Fruit fly (Drosophila melanogaster) whole organism, pupa: Measurements from ENCODE around the gene CG14659.

Source experiments
- CG10348 ChIP-seq: fragments of 200-800 bp; sonication (Bioruptor generic); IDR thresholded peaks from 2 replicates; pipeline ENCODE4 v1.3.6; 2022; ENCODE audit warnings: missing biosample characterization, missing genetic modification characterization
- CG12605 ChIP-seq: fragments of 200-800 bp; sonication (Bioruptor generic); IDR thresholded peaks from 2 replicates; pipeline ENCODE4 v1.3.6; 2022; ENCODE audit warnings: missing biosample characterization, missing genetic modification characterization
- CG13204 ChIP-seq: fragments of 200-800 bp; sonication (Bioruptor generic); optimal IDR thresholded peaks from 2 replicates; lab custom pipeline; 2018; ENCODE audit warnings: missing biosample characterization, mild to moderate bottlenecking, missing genetic modification characterization, moderate library complexity
- CG14655 ChIP-seq: fragments of 200-800 bp; sonication (Bioruptor generic); optimal IDR thresholded peaks from 3 replicates; lab custom pipeline; 2017; ENCODE audit warnings: mild to moderate bottlenecking, missing biosample characterization, missing genetic modification reagents, missing genetic modification characterization
- CG17806 ChIP-seq: fragments of 200-800 bp; sonication (Bioruptor generic); optimal IDR thresholded peaks from 2 replicates; lab custom pipeline; 2018; ENCODE audit warnings: missing biosample characterization, mild to moderate bottlenecking, missing genetic modification characterization, moderate library complexity
- CG32121 ChIP-seq: fragments of 200-800 bp; sonication (Bioruptor generic); IDR thresholded peaks from 2 replicates; pipeline ENCODE4 v1.3.6; 2022; ENCODE audit warnings: missing biosample characterization, missing genetic modification characterization
- CG34367 ChIP-seq: fragments of 200-800 bp; sonication (Bioruptor generic); optimal IDR thresholded peaks from 2 replicates; lab custom pipeline; 2018; ENCODE audit warnings: missing biosample characterization, mild to moderate bottlenecking, missing genetic modification characterization
- CG4496 ChIP-seq: fragments of 200-800 bp; sonication (Bioruptor generic); IDR thresholded peaks from 3 replicates; pipeline ENCODE4 v1.3.6; 2022; ENCODE audit warnings: missing biosample characterization, missing genetic modification characterization
- CG8159 ChIP-seq: fragments of 200-800 bp; sonication (Bioruptor generic); optimal IDR thresholded peaks from 3 replicates; lab custom pipeline; 2018; ENCODE audit warnings: missing biosample characterization, mild to moderate bottlenecking, missing genetic modification characterization, moderate library complexity
- CG8301 ChIP-seq: fragments of 200-800 bp; sonication (Bioruptor generic); optimal IDR thresholded peaks from 2 replicates; lab custom pipeline; 2018; ENCODE audit warnings: missing biosample characterization, mild to moderate bottlenecking, missing genetic modification characterization
- CG9948 ChIP-seq: fragments of 200-800 bp; sonication (Bioruptor generic); optimal IDR thresholded peaks from 2 replicates; lab custom pipeline; 2018; ENCODE audit warnings: missing biosample characterization, mild to moderate bottlenecking, missing genetic modification characterization, moderate library complexity
- D1 ChIP-seq: fragments of 200-800 bp; sonication (Bioruptor generic); optimal IDR thresholded peaks from 2 replicates; lab custom pipeline; 2018; ENCODE audit warnings: missing biosample characterization, mild to moderate bottlenecking, missing genetic modification characterization, moderate library complexity
- EcR ChIP-seq: fragments of 200-800 bp; sonication (Bioruptor generic); optimal IDR thresholded peaks from 3 replicates; lab custom pipeline; 2019; ENCODE audit warnings: missing biosample characterization, missing genetic modification characterization, mild to moderate bottlenecking, moderate library complexity, missing genetic modification reagents
- Ets98B ChIP-seq: fragments of 200-800 bp; sonication (Bioruptor generic); IDR thresholded peaks from 2 replicates; pipeline ENCODE4 v1.3.6; 2022; ENCODE audit warnings: missing biosample characterization, missing genetic modification characterization
- Pif1A ChIP-seq: fragments of 200-800 bp; sonication (Bioruptor generic); optimal IDR thresholded peaks from 3 replicates; lab custom pipeline; 2016; ENCODE audit warnings: missing biosample characterization, missing genetic modification characterization
- Pif1B ChIP-seq: fragments of 200-800 bp; sonication (Bioruptor generic); optimal IDR thresholded peaks from 3 replicates; lab custom pipeline; 2016; ENCODE audit warnings: missing biosample characterization, missing genetic modification characterization
- Snoo ChIP-seq: fragments of 200-800 bp; sonication (Bioruptor generic); optimal IDR thresholded peaks from 3 replicates; lab custom pipeline; 2017; ENCODE audit warnings: missing biosample characterization, mild to moderate bottlenecking, missing genetic modification characterization, inconsistent platforms
- fd96Ca ChIP-seq: fragments of 200-800 bp; sonication (Bioruptor generic); IDR thresholded peaks from 3 replicates; pipeline ENCODE4 v1.3.6; 2022; ENCODE audit warnings: missing biosample characterization, missing genetic modification characterization
- gl ChIP-seq: fragments of 200-800 bp; sonication (Bioruptor generic); optimal IDR thresholded peaks from 2 replicates; lab custom pipeline; 2018; ENCODE audit warnings: missing biosample characterization, mild to moderate bottlenecking, missing genetic modification characterization
- rn ChIP-seq: fragments of 200-800 bp; sonication (Bioruptor generic); IDR thresholded peaks from 2 replicates; pipeline ENCODE4 v1.3.6; 2022; ENCODE audit warnings: missing biosample characterization, missing genetic modification characterization

The CG14659 gene

DNA sequence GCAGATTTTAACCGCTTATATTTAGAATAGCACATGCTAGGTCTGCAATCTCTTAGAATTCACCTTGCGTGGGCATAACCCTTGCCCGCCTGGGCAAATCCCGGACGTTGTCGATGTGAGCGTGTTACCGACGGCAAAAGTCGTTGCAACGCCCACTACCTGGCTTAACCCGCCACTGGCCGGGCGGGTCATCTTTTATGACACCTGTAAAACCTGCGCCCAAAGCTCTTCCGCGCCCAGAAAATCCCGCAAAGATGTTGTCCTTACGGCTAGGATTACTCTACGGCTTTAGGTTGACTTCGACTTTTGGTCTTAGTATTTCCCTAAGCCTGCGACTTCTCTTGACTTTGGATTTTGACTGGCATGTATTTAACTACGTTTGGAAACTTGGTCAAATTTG is 23.1 kb upstream of the CG14659 start:
- TF ChIP-seq CG14655 (GFP tag; lab: Kevin White, UChicago) (no peak), CG17806 (tag; lab: Kevin White, UChicago) (no peak), rn (GFP tag; lab: Robert Waterston, UW) (no peak), fd96Ca (GFP tag; lab: Robert Waterston, UW) (no peak), Pif1A (GFP tag; lab: Kevin White, UChicago) (no peak), Pif1B (GFP tag; lab: Kevin White, UChicago) (no peak)

DNA sequence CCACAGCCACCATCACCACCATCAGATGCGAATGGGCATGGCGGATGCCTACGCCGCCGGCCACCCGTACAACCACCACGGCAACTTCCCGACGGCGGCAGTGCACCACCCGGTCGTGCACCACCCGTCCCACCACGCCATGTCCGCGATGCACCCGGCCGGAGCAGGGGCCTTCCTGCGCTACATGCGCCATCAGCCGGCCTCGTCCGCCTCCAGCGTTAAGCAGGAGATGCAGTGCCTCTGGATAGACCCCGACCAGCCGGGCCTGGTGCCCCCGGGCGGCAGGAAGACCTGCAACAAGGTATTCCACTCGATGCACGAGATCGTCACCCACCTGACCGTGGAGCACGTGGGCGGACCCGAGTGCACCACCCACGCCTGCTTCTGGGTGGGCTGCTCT is 22.4 kb upstream of the CG14659 start:
- TF ChIP-seq gl (tag; lab: Kevin White, UChicago) = no peak
- TF ChIP-seq CG34367 (tag; lab: Kevin White, UChicago) = no peak
- TF ChIP-seq fd96Ca (GFP tag; lab: Robert Waterston, UW) = no peak
- no peak for TF ChIP-seq D1 (tag; lab: Kevin White, UChicago)
- TF ChIP-seq EcR (GFP tag; lab: Kevin White, UChicago) = no peak
- TF ChIP-seq Pif1B (GFP tag; lab: Kevin White, UChicago) = no peak
- no peak for TF ChIP-seq Ets98B (GFP tag; lab: Robert Waterston, UW)
- TF ChIP-seq rn (GFP tag; lab: Robert Waterston, UW) = no peak
- TF ChIP-seq CG32121 = no peak

DNA sequence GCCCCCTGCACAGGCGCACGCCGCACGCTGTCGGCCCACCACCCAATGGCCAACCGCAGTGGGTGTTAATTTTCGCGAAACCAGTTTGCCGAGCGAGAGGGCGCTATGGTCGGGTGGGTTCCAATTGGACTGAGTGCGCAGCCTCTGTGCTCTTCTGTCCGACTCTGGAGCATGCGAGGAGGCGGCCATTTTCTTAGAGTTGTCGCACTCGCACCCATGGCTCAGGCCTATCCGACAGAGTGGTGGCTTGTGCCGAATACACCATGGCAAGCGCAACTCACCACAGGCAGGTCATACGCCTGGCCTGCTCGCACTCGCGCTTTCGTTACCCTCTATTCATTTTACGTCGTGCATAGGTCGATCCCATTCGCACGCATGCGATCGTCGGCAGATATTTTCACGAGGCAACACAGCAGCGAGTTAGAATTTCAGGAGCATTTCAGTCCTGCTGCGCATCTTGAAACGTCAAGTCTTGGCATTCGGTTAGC is 21.3 kb upstream of the CG14659 start, which contains the start of gene opa:
Gene opa, plus strand, starts transcription at position 441 of the 488 bp plus-strand sequence.
- TF ChIP-seq Ets98B (GFP tag; lab: Robert Waterston, UW) (no peak), CG17806 (tag; lab: Kevin White, UChicago) (no peak), Snoo (no peak), D1 (tag; lab: Kevin White, UChicago) (peak; percentile 36), CG4496 (GFP tag; lab: Robert Waterston, UW) (0 out of 3 replicates have a peak, but pooled peaks have one; percentile 9), CG32121 (no peak), CG10348 (no peak), CG34367 (tag; lab: Kevin White, UChicago) (no peak)

DNA sequence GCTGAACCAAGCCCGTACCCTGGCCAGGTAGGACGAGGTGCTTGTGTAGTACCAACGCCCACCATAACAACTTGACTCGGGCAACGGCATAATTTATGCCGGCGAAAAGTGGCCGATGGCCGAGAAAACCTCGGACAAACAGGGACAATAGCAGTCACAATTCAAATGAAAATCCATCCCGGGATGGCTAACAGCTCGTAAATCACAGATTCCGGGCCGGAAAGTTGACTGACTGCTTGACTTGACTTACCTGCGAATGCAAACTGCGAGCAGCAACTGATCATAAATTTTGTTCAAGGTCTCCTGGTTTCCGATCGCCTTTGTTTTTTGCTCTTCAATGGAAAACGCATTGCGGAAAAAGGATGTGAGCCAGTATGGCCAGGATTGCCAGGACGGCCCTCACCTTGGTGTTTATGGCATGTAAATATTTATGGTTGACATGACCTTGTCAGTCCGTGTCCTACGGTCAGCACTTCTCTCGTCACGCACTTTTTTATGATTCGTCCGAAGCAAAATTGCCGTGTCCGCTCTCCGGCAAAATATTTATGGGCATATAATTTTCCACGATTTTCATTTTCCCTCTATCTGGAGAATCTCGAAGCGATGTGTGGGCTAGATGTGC is 18.0 kb upstream of the CG14659 start:
- TF ChIP-seq fd96Ca (GFP tag; lab: Robert Waterston, UW) (no peak), gl (tag; lab: Kevin White, UChicago) (no peak), Pif1A (GFP tag; lab: Kevin White, UChicago) (no peak), CG10348 (no peak), rn (GFP tag; lab: Robert Waterston, UW) (no peak), CG14655 (GFP tag; lab: Kevin White, UChicago) (no peak), Pif1B (GFP tag; lab: Kevin White, UChicago) (no peak), CG32121 (no peak), D1 (tag; lab: Kevin White, UChicago) (no peak)

DNA sequence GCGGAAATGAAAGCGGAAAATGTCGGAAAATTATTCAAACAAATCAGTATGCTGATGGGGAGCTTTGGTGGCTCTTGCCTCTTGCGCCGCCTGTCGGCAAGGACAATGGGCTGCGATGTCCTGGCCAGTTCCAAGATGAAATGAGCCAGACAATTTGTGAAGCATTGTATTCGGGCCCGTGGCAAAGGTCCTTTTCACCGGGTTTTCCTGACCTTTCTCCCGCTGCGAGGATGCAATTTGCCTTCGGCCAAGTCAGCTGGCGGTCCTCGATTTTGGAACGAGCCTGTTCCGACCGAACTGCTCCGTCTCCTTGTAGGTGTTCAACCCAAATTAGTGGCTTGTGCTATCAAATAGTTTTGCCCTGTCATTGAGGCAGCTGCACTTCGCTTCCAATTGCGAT is 16.3 kb upstream of the CG14659 start:
- no peak for TF ChIP-seq D1 (tag; lab: Kevin White, UChicago)
- TF ChIP-seq Ets98B (GFP tag; lab: Robert Waterston, UW) = no peak
- no peak for TF ChIP-seq Pif1A (GFP tag; lab: Kevin White, UChicago)
- no peak for TF ChIP-seq CG17806 (tag; lab: Kevin White, UChicago)
- no peak for TF ChIP-seq CG32121
- TF ChIP-seq CG8301 (tag; lab: Kevin White, UChicago) = no peak
- TF ChIP-seq CG14655 (GFP tag; lab: Kevin White, UChicago) = no peak
- TF ChIP-seq CG8159 (tag; lab: Kevin White, UChicago) = no peak
- TF ChIP-seq CG10348 = no peak
- no peak for TF ChIP-seq CG13204
- TF ChIP-seq rn (GFP tag; lab: Robert Waterston, UW) = no peak
- no peak for TF ChIP-seq CG12605 (GFP tag; lab: Robert Waterston, UW)
- no peak for TF ChIP-seq Pif1B (GFP tag; lab: Kevin White, UChicago)
- TF ChIP-seq fd96Ca (GFP tag; lab: Robert Waterston, UW) = no peak
- TF ChIP-seq EcR (GFP tag; lab: Kevin White, UChicago) = no peak
- no peak for TF ChIP-seq gl (tag; lab: Kevin White, UChicago)
- TF ChIP-seq CG9948 (tag; lab: Kevin White, UChicago) = no peak
- TF ChIP-seq CG4496 (GFP tag; lab: Robert Waterston, UW) = no peak
- TF ChIP-seq, all 21 proteins: peak for 0

DNA sequence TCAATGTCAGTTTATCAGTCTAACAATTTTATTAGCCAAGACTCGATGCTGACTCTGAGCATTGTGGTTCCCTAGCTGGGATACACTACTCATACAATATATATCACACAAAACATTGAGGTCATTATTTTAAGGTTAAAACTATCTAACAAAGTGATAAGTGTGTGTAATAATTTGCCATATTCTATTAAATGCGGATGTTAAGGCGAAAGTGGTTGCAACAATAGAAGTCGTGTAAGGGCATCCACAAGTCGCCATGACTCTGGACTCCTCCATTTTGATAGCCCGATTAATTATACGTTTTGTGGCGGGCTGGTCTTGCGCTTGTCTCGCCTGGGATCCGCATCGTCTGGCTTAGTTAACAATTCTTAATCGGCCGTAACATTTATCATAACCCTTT is 15.7 kb upstream of the CG14659 start:
- no peak for TF ChIP-seq CG8301 (tag; lab: Kevin White, UChicago)
- TF ChIP-seq CG34367 (tag; lab: Kevin White, UChicago) = no peak
- TF ChIP-seq CG14655 (GFP tag; lab: Kevin White, UChicago) = no peak
- no peak for TF ChIP-seq fd96Ca (GFP tag; lab: Robert Waterston, UW)
- no peak for TF ChIP-seq Ets98B (GFP tag; lab: Robert Waterston, UW)
- TF ChIP-seq gl (tag; lab: Kevin White, UChicago) = no peak
- no peak for TF ChIP-seq CG17806 (tag; lab: Kevin White, UChicago)
- TF ChIP-seq Pif1A (GFP tag; lab: Kevin White, UChicago) = no peak
- TF ChIP-seq CG10348 = no peak
- no peak for TF ChIP-seq CG32121
- no peak for TF ChIP-seq CG4496 (GFP tag; lab: Robert Waterston, UW)
- TF ChIP-seq CG9948 (tag; lab: Kevin White, UChicago) = no peak
